1 fruit fly cellular context compared by ENCODE assay signal in genomic region chr3L:15940823-15941222, dm6.
TF ChIP-seq lines count a peak whose summit lies in the region.

No protein-coding gene starts in this region.

TF ChIP-seq in whole organism, embryonic, 481 proteins besides CTCF, POLR2A, EP300 and RAD21 (continued from another document):
- TF ChIP-seq CG17802 (tag; optimal IDR thresholded peaks at IDR 0.05; lab: Kevin White, UChicago) = peak; percentile 4
- TF ChIP-seq run (tag; optimal IDR thresholded peaks at IDR 0.05; lab: Kevin White, UChicago) = peak; percentile 13
- no peak for TF ChIP-seq knrl (GFP tag; IDR thresholded peaks at IDR 0.05; lab: Robert Waterston, UW; ENCODE audit: partially characterized antibody)
- peak; percentile 55; the same call in 1 of the 2 replicates for TF ChIP-seq lmd (GFP tag; IDR thresholded peaks at IDR 0.05; lab: Robert Waterston, UW)
- peak; percentile 65 for TF ChIP-seq grau (tag; optimal IDR thresholded peaks at IDR 0.05; lab: Kevin White, UChicago)
- TF ChIP-seq ATbp (GFP tag; optimal IDR thresholded peaks at IDR 0.05; lab: Kevin White, UChicago) = peak; percentile 72
- TF ChIP-seq Sry-δ (GFP tag; optimal IDR thresholded peaks at IDR 0.05; lab: Kevin White, UChicago) = no peak
- no peak for TF ChIP-seq CG14965 (GFP tag; optimal IDR thresholded peaks at IDR 0.05; lab: Kevin White, UChicago; ENCODE audit: borderline replicate concordance)
- TF ChIP-seq CG4730 (GFP tag; IDR thresholded peaks at IDR 0.05; lab: Robert Waterston, UW) = peak; percentile 36; the same call in 1 of the 2 replicates
- peak; percentile 35 for TF ChIP-seq CG18764 (GFP tag; optimal IDR thresholded peaks at IDR 0.05; lab: Kevin White, UChicago)
- peak; percentile 74 for TF ChIP-seq Ptx1 (GFP tag; IDR thresholded peaks at IDR 0.05; lab: Robert Waterston, UW)
- TF ChIP-seq grn (GFP tag; optimal IDR thresholded peaks at IDR 0.05; lab: Kevin White, UChicago) = no peak
- peak; percentile 61 for TF ChIP-seq bcd (GFP tag; optimal IDR thresholded peaks at IDR 0.05; lab: Kevin White, UChicago)
- TF ChIP-seq CG12942 (GFP tag; optimal IDR thresholded peaks at IDR 0.05; lab: Kevin White, UChicago) = peak; percentile 12
- TF ChIP-seq nmo (GFP tag; optimal IDR thresholded peaks at IDR 0.05; lab: Kevin White, UChicago) = peak; percentile 80
- peak in 1 of 2 experiments; percentile 65 for TF ChIP-seq Eip74EF (GFP tag; optimal IDR thresholded peaks at IDR 0.05; lab: Kevin White, UChicago)
- TF ChIP-seq CG17359 (tag; optimal IDR thresholded peaks at IDR 0.05; lab: Kevin White, UChicago) = peak; percentile 90
- peak; percentile 49 for TF ChIP-seq gcm (GFP tag; optimal IDR thresholded peaks at IDR 0.05; lab: Kevin White, UChicago)
- peak; percentile 73 for TF ChIP-seq fd96Cb (tag; optimal IDR thresholded peaks at IDR 0.05; lab: Kevin White, UChicago)
- peak; percentile 54 for TF ChIP-seq Camta (GFP tag; optimal IDR thresholded peaks at IDR 0.05; lab: Kevin White, UChicago)
- no peak for TF ChIP-seq ash1 (GFP tag; optimal IDR thresholded peaks at IDR 0.05; lab: Kevin White, UChicago)
- peak; percentile 94 for TF ChIP-seq Ets65A (GFP tag; lab: Kevin White, UChicago)
- TF ChIP-seq D (optimal IDR thresholded peaks at IDR 0.05; lab: Kevin White, UChicago) = no peak
- peak; percentile 65 for TF ChIP-seq D (GFP tag; optimal IDR thresholded peaks at IDR 0.05; lab: Kevin White, UChicago)
- peak; percentile 67 for TF ChIP-seq CG6689 (GFP tag; IDR thresholded peaks at IDR 0.05; lab: Robert Waterston, UW)
- no peak for TF ChIP-seq hbn (GFP tag; IDR thresholded peaks at IDR 0.05; lab: Robert Waterston, UW; ENCODE audit: partially characterized antibody)
- peak; percentile 69; the same call in 1 of the 3 replicates for TF ChIP-seq otp (GFP tag; IDR thresholded peaks at IDR 0.05; lab: Robert Waterston, UW)
- TF ChIP-seq wor (GFP tag; IDR thresholded peaks at IDR 0.05; lab: Robert Waterston, UW) = peak; percentile 70
- TF ChIP-seq Ada2b (GFP tag; IDR thresholded peaks at IDR 0.05; lab: Robert Waterston, UW) = peak; percentile 56
- peak; percentile 52; the same call in 1 of the 2 replicates for TF ChIP-seq ap (GFP tag; IDR thresholded peaks at IDR 0.05; lab: Robert Waterston, UW)
- TF ChIP-seq bsh (GFP tag; optimal IDR thresholded peaks at IDR 0.05; lab: Kevin White, UChicago) = peak in 1 of 2 experiments; percentile 80
- peak; percentile 68 for TF ChIP-seq ranshi (GFP tag; IDR thresholded peaks at IDR 0.05; lab: Robert Waterston, UW)
- TF ChIP-seq luna (GFP tag; optimal IDR thresholded peaks at IDR 0.05; lab: Kevin White, UChicago) = no peak
- peak; percentile 91 for TF ChIP-seq Drgx (GFP tag; IDR thresholded peaks at IDR 0.05; lab: Robert Waterston, UW)
- no peak for TF ChIP-seq tll (GFP tag; optimal IDR thresholded peaks at IDR 0.05; lab: Kevin White, UChicago)
- peak; percentile 11 for TF ChIP-seq Fer3 (tag; optimal IDR thresholded peaks at IDR 0.05; lab: Kevin White, UChicago)
- TF ChIP-seq CG10267 (tag; optimal IDR thresholded peaks at IDR 0.05; lab: Kevin White, UChicago) = peak; percentile 48
- TF ChIP-seq chm (GFP tag; IDR thresholded peaks at IDR 0.05; lab: Robert Waterston, UW) = no peak
- TF ChIP-seq CG7372 (GFP tag; IDR thresholded peaks at IDR 0.05; lab: Robert Waterston, UW) = 0 out of 2 replicates have a peak, but pooled peaks have one; percentile 37
- TF ChIP-seq Side (GFP tag; optimal IDR thresholded peaks at IDR 0.05; lab: Kevin White, UChicago) = no peak
- peak; percentile 75 for TF ChIP-seq CG14441 (GFP tag; IDR thresholded peaks at IDR 0.05; lab: Robert Waterston, UW)
- peak; percentile 47; the same call in 1 of the 2 replicates for TF ChIP-seq CkIIα-i1 (GFP tag; IDR thresholded peaks at IDR 0.05; lab: Robert Waterston, UW)
- TF ChIP-seq CG11504 (tag; optimal IDR thresholded peaks at IDR 0.05; lab: Kevin White, UChicago) = peak; percentile 76
- TF ChIP-seq Asciz (GFP tag; optimal IDR thresholded peaks at IDR 0.05; lab: Kevin White, UChicago) = peak; percentile 34
- TF ChIP-seq HHEX (GFP tag; optimal IDR thresholded peaks at IDR 0.05; lab: Kevin White, UChicago) = peak; percentile 9
- 0 out of 2 replicates have a peak, but pooled peaks have one; percentile 19 for TF ChIP-seq al (GFP tag; IDR thresholded peaks at IDR 0.05; lab: Robert Waterston, UW)
- 0 out of 2 replicates have a peak, but pooled peaks have one; percentile 17 for TF ChIP-seq NFAT (GFP tag; IDR thresholded peaks at IDR 0.05; lab: Robert Waterston, UW)
- peak; percentile 16 for TF ChIP-seq CG8359 (GFP tag; optimal IDR thresholded peaks at IDR 0.05; lab: Kevin White, UChicago; ENCODE audit: borderline replicate concordance)
- TF ChIP-seq Fer1 (GFP tag; optimal IDR thresholded peaks at IDR 0.05; lab: Kevin White, UChicago) = peak; percentile 31
- TF ChIP-seq YL-1 (GFP tag; optimal IDR thresholded peaks at IDR 0.05; lab: Kevin White, UChicago) = no peak
- peak; percentile 64 for TF ChIP-seq dmrt99B (tag; optimal IDR thresholded peaks at IDR 0.05; lab: Kevin White, UChicago)
- TF ChIP-seq sug (tag; optimal IDR thresholded peaks at IDR 0.05; lab: Kevin White, UChicago) = peak; percentile 6
- TF ChIP-seq CG30020 (tag; optimal IDR thresholded peaks at IDR 0.05; lab: Kevin White, UChicago) = no peak
- peak; percentile 88 for TF ChIP-seq Med (GFP tag; lab: Kevin White, UChicago)
- TF ChIP-seq pros (GFP tag; optimal IDR thresholded peaks at IDR 0.05; lab: Kevin White, UChicago) = no peak
- peak; percentile 41 to 61 for TF ChIP-seq dpn (GFP tag; optimal IDR thresholded peaks at IDR 0.05; lab: Kevin White, UChicago)
- TF ChIP-seq Gug (GFP tag; IDR thresholded peaks at IDR 0.05; lab: Robert Waterston, UW) = no peak
- TF ChIP-seq slbo (GFP tag; IDR thresholded peaks at IDR 0.05; lab: Robert Waterston, UW) = peak; percentile 70
- TF ChIP-seq Max (GFP tag; optimal IDR thresholded peaks at IDR 0.05; lab: Kevin White, UChicago) = peak; percentile 34
- no peak for TF ChIP-seq Dip3 (GFP tag; optimal IDR thresholded peaks at IDR 0.05; lab: Kevin White, UChicago)
- TF ChIP-seq H15 (GFP tag; IDR thresholded peaks at IDR 0.05; lab: Robert Waterston, UW) = peak; percentile 54; the same call in 1 of the 3 replicates
- peak; percentile 80 for TF ChIP-seq CG17328 (GFP tag; IDR thresholded peaks at IDR 0.05; lab: Robert Waterston, UW)
- peak; percentile 56 for TF ChIP-seq Abd-B (GFP tag; optimal IDR thresholded peaks at IDR 0.05; lab: Kevin White, UChicago)
- peak; percentile 7 for TF ChIP-seq pnt (GFP tag; optimal IDR thresholded peaks at IDR 0.05; lab: Kevin White, UChicago)
- peak; percentile 79 for TF ChIP-seq CG2712 (tag; optimal IDR thresholded peaks at IDR 0.05; lab: Kevin White, UChicago)
- TF ChIP-seq tgo (GFP tag; IDR thresholded peaks at IDR 0.05; lab: Robert Waterston, UW) = peak; percentile 45; the same call in 1 of the 3 replicates
- TF ChIP-seq TFAM (GFP tag; optimal IDR thresholded peaks at IDR 0.05; lab: Kevin White, UChicago) = no peak
- TF ChIP-seq CG5953 (GFP tag; IDR thresholded peaks at IDR 0.05; lab: Robert Waterston, UW) = peak; percentile 81
- TF ChIP-seq Xrp1 (GFP tag; IDR thresholded peaks at IDR 0.05; lab: Robert Waterston, UW) = peak; percentile 74
- TF ChIP-seq CG17385 (GFP tag; optimal IDR thresholded peaks at IDR 0.05; lab: Kevin White, UChicago) = peak; percentile 65
- peak; percentile 30 for TF ChIP-seq CG1603 (tag; optimal IDR thresholded peaks at IDR 0.05; lab: Kevin White, UChicago)
- TF ChIP-seq Sox100B (GFP tag; optimal IDR thresholded peaks at IDR 0.05; lab: Kevin White, UChicago) = peak; percentile 77
- peak; percentile 78 for TF ChIP-seq ewg (GFP tag; optimal IDR thresholded peaks at IDR 0.05; lab: Kevin White, UChicago)
- no peak for TF ChIP-seq Elba2 (GFP tag; optimal IDR thresholded peaks at IDR 0.05; lab: Kevin White, UChicago)
- peak; percentile 0 for TF ChIP-seq salm (tag; optimal IDR thresholded peaks at IDR 0.05; lab: Kevin White, UChicago)
- peak; percentile 51 to 59 for TF ChIP-seq chif (GFP tag; optimal IDR thresholded peaks at IDR 0.05; lab: Kevin White, UChicago)
- no peak for TF ChIP-seq mirr (GFP tag; optimal IDR thresholded peaks at IDR 0.05; lab: Kevin White, UChicago)
- TF ChIP-seq NfI (GFP tag; optimal IDR thresholded peaks at IDR 0.05; lab: Kevin White, UChicago) = peak; percentile 45
- TF ChIP-seq CG15479 (GFP tag; optimal IDR thresholded peaks at IDR 0.05; lab: Kevin White, UChicago) = no peak
- TF ChIP-seq croc (GFP tag; conservative IDR thresholded peaks at IDR 0.05; lab: Robert Waterston, UW) = peak; percentile 67; the same call in 2 of the 3 replicates
- TF ChIP-seq MTF-1 (GFP tag; optimal IDR thresholded peaks at IDR 0.05; lab: Kevin White, UChicago; ENCODE audit: borderline replicate concordance) = peak; percentile 4
- peak; percentile 44 for TF ChIP-seq CG4707 (GFP tag; optimal IDR thresholded peaks at IDR 0.05; lab: Kevin White, UChicago)
- peak; percentile 61 for TF ChIP-seq unpg (GFP tag; optimal IDR thresholded peaks at IDR 0.05; lab: Kevin White, UChicago)
- 0 out of 3 replicates have a peak, but pooled peaks have one; percentile 41 for TF ChIP-seq CG2889 (GFP tag; IDR thresholded peaks at IDR 0.05; lab: Robert Waterston, UW)
- TF ChIP-seq chn (GFP tag; optimal IDR thresholded peaks at IDR 0.05; lab: Kevin White, UChicago) = peak; percentile 38
- TF ChIP-seq CG7556 (GFP tag; optimal IDR thresholded peaks at IDR 0.05; lab: Kevin White, UChicago) = peak; percentile 16
- no peak for TF ChIP-seq CG7745 (tag; optimal IDR thresholded peaks at IDR 0.05; lab: Kevin White, UChicago)
- peak; percentile 72 for TF ChIP-seq CG2875 (GFP tag; optimal IDR thresholded peaks at IDR 0.05; lab: Kevin White, UChicago)
- TF ChIP-seq Oaz (GFP tag; IDR thresholded peaks at IDR 0.05; lab: Robert Waterston, UW) = 0 out of 2 replicates have a peak, but pooled peaks have one; percentile 26
- no peak for TF ChIP-seq Dbx (GFP tag; IDR thresholded peaks at IDR 0.05; lab: Robert Waterston, UW)
- TF ChIP-seq oc (tag; optimal IDR thresholded peaks at IDR 0.05; lab: Kevin White, UChicago) = peak; percentile 78
